Worm (Caenorhabditis elegans): ENCODE measurements around the gene shc-2.

The shc-2 gene

DNA sequence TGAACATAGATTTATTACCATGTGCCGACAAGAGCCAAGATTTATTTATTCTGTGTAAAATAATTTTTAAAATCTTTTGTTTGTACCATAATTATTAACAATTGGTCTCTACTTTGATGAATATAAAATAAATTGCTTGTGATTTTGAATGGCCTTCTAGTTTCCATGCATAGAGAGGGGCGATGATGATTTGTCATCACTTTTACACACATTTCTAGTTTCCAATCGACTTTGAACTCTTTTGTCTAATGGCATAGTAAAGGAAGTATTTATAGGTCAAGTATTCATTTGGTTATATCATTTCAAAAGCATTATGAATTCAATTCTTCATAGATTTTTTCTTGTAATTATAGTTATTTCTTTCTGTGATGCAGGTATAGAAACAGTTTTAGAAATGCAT, 34.7 kb downstream of the shc-2 start, which contains the start of gene F59A6.10:
TSS of gene F59A6.10 (plus strand) at position 301 of the 400 bp plus-strand sequence.
- TF ChIP-seq ceh-82 (tag; optimal IDR thresholded peaks at IDR 0.05), result no peak
- TF ChIP-seq eor-1 (tag; optimal IDR thresholded peaks at IDR 0.05), result no peak
- TF ChIP-seq ceh-9 (tag; optimal IDR thresholded peaks at IDR 0.05), result no peak
- TF ChIP-seq lsy-12 (tag; optimal IDR thresholded peaks at IDR 0.05), result no peak

DNA sequence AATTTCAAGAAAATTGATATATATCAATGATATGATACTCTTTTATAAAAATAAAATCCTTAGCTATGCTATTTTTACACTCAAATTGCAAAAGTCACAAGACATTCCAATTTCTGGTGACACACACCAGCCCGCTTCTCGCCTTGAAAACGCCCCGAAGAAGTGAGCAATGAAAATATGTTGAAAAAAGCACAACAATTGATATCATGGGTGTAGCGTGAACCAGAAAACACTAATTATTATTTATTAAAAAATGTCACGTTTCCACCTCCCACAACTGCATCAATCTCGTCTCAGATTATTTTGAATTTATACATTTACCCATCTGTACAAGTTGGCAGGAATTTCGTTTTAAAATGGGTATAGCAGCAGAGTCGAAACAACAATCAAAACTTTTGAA, 35.8 kb downstream of the shc-2 start, which contains the start of gene F59A6.4:
TSS of gene F59A6.4 (plus strand) at position 301 of the 400 bp plus-strand sequence.
- TF ChIP-seq elt-2 (tag; optimal IDR thresholded peaks at IDR 0.05) (no peak), mml-1 (tag; optimal IDR thresholded peaks at IDR 0.05) (no peak), R02D3.7 (tag; optimal IDR thresholded peaks at IDR 0.05) (no peak), daf-12 (tag; optimal IDR thresholded peaks at IDR 0.05) (no peak), skn-1 (tag; optimal IDR thresholded peaks at IDR 0.05) (no peak), fos-1 (tag; optimal IDR thresholded peaks at IDR 0.05) (no peak), ztf-4 (tag; optimal IDR thresholded peaks at IDR 0.05) (no peak), zag-1 (tag; optimal IDR thresholded peaks at IDR 0.05) (no peak)

DNA sequence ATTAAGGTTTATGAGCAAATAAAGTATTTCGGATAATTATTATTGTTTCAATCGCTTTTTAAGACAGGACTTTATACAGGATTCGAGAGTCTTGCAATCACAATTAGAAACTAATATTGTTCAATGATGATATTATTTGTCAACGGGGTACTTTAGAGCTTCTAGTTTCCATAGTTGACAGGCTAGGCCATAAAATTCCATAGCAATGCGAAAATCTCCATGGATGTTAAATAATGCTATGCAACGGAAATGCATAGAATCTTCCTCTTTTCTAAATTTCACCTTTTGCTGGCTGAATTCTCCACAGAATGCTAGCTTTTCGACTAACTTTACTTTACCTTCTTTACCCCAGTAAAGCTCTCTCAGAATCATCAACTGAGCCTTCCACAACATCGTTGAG, 39.1 kb downstream of the shc-2 start, which contains the start of gene F59A6.3:
TSS of gene F59A6.3 (plus strand) at position 301 of the 400 bp plus-strand sequence.
- TF ChIP-seq eor-1 (tag; optimal IDR thresholded peaks at IDR 0.05), result no peak
- no peak for TF ChIP-seq fkh-10 (GFP tag; optimal IDR thresholded peaks at IDR 0.05)
- no peak for TF ChIP-seq unc-62 (GFP tag; optimal IDR thresholded peaks at IDR 0.05)
- TF ChIP-seq fos-1 (tag; optimal IDR thresholded peaks at IDR 0.05), result no peak
- no peak for TF ChIP-seq nhr-237 (tag; optimal IDR thresholded peaks at IDR 0.05)
- TF ChIP-seq nhr-76 (tag; optimal IDR thresholded peaks at IDR 0.05), result no peak
- TF ChIP-seq ceh-28 (tag; optimal IDR thresholded peaks at IDR 0.05), result no peak
- no peak for TF ChIP-seq ceh-9 (tag; optimal IDR thresholded peaks at IDR 0.05)
- no peak for TF ChIP-seq nhr-12 (tag; optimal IDR thresholded peaks at IDR 0.05)
- no peak for TF ChIP-seq nhr-23 (tag; optimal IDR thresholded peaks at IDR 0.05)
- no peak for TF ChIP-seq mml-1 (tag; optimal IDR thresholded peaks at IDR 0.05)
- no peak for TF ChIP-seq sea-2 (GFP tag; optimal IDR thresholded peaks at IDR 0.05)
- no peak for TF ChIP-seq nhr-11 (tag; optimal IDR thresholded peaks at IDR 0.05)
- TF ChIP-seq nhr-77 (tag; optimal IDR thresholded peaks at IDR 0.05), result no peak
- TF ChIP-seq jun-1 (tag; optimal IDR thresholded peaks at IDR 0.05), result no peak
- no peak for TF ChIP-seq nhr-67 (tag; optimal IDR thresholded peaks at IDR 0.05)

DNA sequence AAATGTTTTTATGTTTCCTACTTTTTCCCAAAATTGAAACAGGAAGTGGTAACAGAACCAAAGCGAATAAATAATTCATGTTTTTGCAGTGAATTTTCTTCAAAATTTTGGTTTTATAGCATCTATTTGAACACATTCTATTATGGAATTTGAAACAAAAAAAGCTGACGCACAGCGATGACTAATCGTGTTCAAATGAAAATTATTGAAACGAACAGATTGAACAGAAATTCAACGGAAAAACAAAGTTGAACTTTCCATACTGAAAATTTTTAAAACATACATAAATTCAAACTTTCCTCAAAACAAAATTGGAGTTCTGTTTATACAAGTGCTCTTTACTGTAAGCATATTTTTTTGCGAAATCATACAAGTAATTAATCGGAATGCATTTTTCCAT, 43.0 kb downstream of the shc-2 start, which contains the start of gene F59A6.12:
TSS of gene F59A6.12 (minus strand) at position 101 of the 400 bp plus-strand sequence.
- TF ChIP-seq nhr-67 (tag; optimal IDR thresholded peaks at IDR 0.05), result no peak

- no peak for TF ChIP-seq nhr-12 (tag; optimal IDR thresholded peaks at IDR 0.05)
- no peak for TF ChIP-seq nhr-76 (tag; optimal IDR thresholded peaks at IDR 0.05)
- TF ChIP-seq nhr-25 (tag; optimal IDR thresholded peaks at IDR 0.05), result no peak
- no peak for TF ChIP-seq snpc-4 (tag; optimal IDR thresholded peaks at IDR 0.05)
- no peak for TF ChIP-seq ceh-9 (tag; optimal IDR thresholded peaks at IDR 0.05)
- no peak for TF ChIP-seq hmg-11 (tag; optimal IDR thresholded peaks at IDR 0.05)
- TF ChIP-seq fkh-10 (GFP tag; optimal IDR thresholded peaks at IDR 0.05), result no peak
- no peak for TF ChIP-seq elt-3 (tag; optimal IDR thresholded peaks at IDR 0.05)
- no peak for TF ChIP-seq nhr-43 (tag; optimal IDR thresholded peaks at IDR 0.05; ENCODE audit: poor library complexity, severe bottlenecking)
- no peak for TF ChIP-seq egl-27 (tag; optimal IDR thresholded peaks at IDR 0.05)
- no peak for TF ChIP-seq elt-2 (tag; optimal IDR thresholded peaks at IDR 0.05)
- TF ChIP-seq ZK546.5 (tag; optimal IDR thresholded peaks at IDR 0.05), result no peak
- TF ChIP-seq nhr-77 (tag; optimal IDR thresholded peaks at IDR 0.05), result no peak
- no peak for TF ChIP-seq eor-1 (tag; optimal IDR thresholded peaks at IDR 0.05)
- no peak for TF ChIP-seq jun-1 (tag; optimal IDR thresholded peaks at IDR 0.05)
- no peak for TF ChIP-seq mdl-1 (tag; optimal IDR thresholded peaks at IDR 0.05)
- TF ChIP-seq ceh-28 (tag; optimal IDR thresholded peaks at IDR 0.05), result no peak
Observed at ce11 chrII:5014399-5014798, 45.4 kb downstream of the shc-2 start, which contains the start of gene F59A6.2. Gene F59A6.2 (plus strand): TSS chrII:5014699.

ce11 chrII:5016144-5016543, 47.2 kb downstream of the shc-2 start:
- TF ChIP-seq pha-4 (tag; optimal IDR thresholded peaks at IDR 0.05) (no peak), sea-2 (GFP tag; optimal IDR thresholded peaks at IDR 0.05) (no peak), nhr-25 (tag; optimal IDR thresholded peaks at IDR 0.05) (no peak), ceh-9 (tag; optimal IDR thresholded peaks at IDR 0.05) (no peak), jun-1 (tag; optimal IDR thresholded peaks at IDR 0.05) (no peak), aly-2 (tag; optimal IDR thresholded peaks at IDR 0.05) (no peak), daf-12 (tag; optimal IDR thresholded peaks at IDR 0.05) (no peak), ztf-11 (tag; optimal IDR thresholded peaks at IDR 0.05) (no peak), fkh-10 (GFP tag; optimal IDR thresholded peaks at IDR 0.05) (no peak), egl-27 (tag; optimal IDR thresholded peaks at IDR 0.05) (no peak), nhr-43 (tag; optimal IDR thresholded peaks at IDR 0.05; ENCODE audit: poor library complexity, severe bottlenecking) (no peak), nhr-76 (tag; optimal IDR thresholded peaks at IDR 0.05) (no peak), nhr-11 (tag; optimal IDR thresholded peaks at IDR 0.05) (no peak), zag-1 (tag; optimal IDR thresholded peaks at IDR 0.05) (no peak), snpc-4 (tag; optimal IDR thresholded peaks at IDR 0.05) (no peak), unc-39 (tag; optimal IDR thresholded peaks at IDR 0.05) (no peak), R02D3.7 (tag; optimal IDR thresholded peaks at IDR 0.05) (no peak)

Data from whole organism, L3 larva.